5 fruit fly cellular contexts compared by ENCODE assay signal in the genomic region with DNA sequence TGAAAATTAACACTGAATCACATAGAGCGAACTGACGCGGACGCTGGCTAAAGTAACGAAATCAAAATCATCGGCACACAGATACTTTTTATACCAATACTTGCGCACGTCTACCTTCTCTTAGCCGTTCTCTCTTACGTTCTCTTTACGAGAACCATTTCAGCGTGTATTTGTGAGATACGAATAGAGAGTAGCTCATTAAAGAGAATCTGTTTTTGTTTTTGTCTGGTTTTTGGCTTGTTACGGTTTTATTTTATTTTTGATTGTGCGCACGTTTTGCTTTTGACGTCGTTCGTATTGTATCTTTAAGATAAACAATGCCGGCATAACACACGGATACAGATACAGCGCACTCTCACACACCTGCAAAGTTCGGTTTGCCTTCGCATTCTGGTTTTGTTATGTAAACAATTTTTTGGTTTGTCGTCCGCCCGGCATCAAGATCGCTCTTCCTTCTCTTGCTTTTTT.
TF ChIP-seq lines count a peak whose summit lies in the region.

No protein-coding gene starts in this region.

- TF ChIP-seq CTCF in whole organism, embryonic (GFP tag; optimal IDR thresholded peaks at IDR 0.05; lab: Kevin White, UChicago) = no peak

TF ChIP-seq in whole organism, adult, 20 proteins besides CTCF, POLR2A, EP300 and RAD21:
- TF ChIP-seq kay (GFP tag; lab: Kevin White, UChicago; ENCODE audit: borderline replicate concordance) (peak; percentile 92), tj (GFP tag; optimal IDR thresholded peaks at IDR 0.05; lab: Kevin White, UChicago) (peak; percentile 47), Mnt (GFP tag; optimal IDR thresholded peaks at IDR 0.05; lab: Kevin White, UChicago) (peak; percentile 71), CG33017 (tag; optimal IDR thresholded peaks at IDR 0.05; lab: Kevin White, UChicago) (no peak), cic (GFP tag; optimal IDR thresholded peaks at IDR 0.05; lab: Kevin White, UChicago) (peak; percentile 32), CG11617 (GFP tag; optimal IDR thresholded peaks at IDR 0.05; lab: Kevin White, UChicago) (no peak)
TF ChIP-seq in whole organism, adult: peak in this region for 4.

TF ChIP-seq in whole organism, embryonic, 481 proteins besides CTCF, POLR2A, EP300 and RAD21 (continues in another document):
- TF ChIP-seq zf30C (GFP tag; optimal IDR thresholded peaks at IDR 0.05; lab: Kevin White, UChicago) = no peak
- TF ChIP-seq CG4328 (GFP tag; optimal IDR thresholded peaks at IDR 0.05; lab: Kevin White, UChicago) = no peak
- 0 out of 2 replicates have a peak, but pooled peaks have one; percentile 35 for TF ChIP-seq hbn (GFP tag; IDR thresholded peaks at IDR 0.05; lab: Robert Waterston, UW; ENCODE audit: partially characterized antibody)
- TF ChIP-seq CG7786 (GFP tag; optimal IDR thresholded peaks at IDR 0.05; lab: Kevin White, UChicago) = no peak
- TF ChIP-seq bsh (GFP tag; optimal IDR thresholded peaks at IDR 0.05; lab: Kevin White, UChicago) = peak in 1 of 2 experiments; percentile 29
- no peak for TF ChIP-seq bab2 (GFP tag; optimal IDR thresholded peaks at IDR 0.05; lab: Kevin White, UChicago)
- TF ChIP-seq CG4404 (GFP tag; IDR thresholded peaks at IDR 0.05; lab: Robert Waterston, UW) = no peak
- peak; percentile 6 for TF ChIP-seq CG34376 (GFP tag; optimal IDR thresholded peaks at IDR 0.05; lab: Kevin White, UChicago)
- no peak for TF ChIP-seq CG12769 (tag; optimal IDR thresholded peaks at IDR 0.05; lab: Kevin White, UChicago)
- TF ChIP-seq CG11504 (tag; optimal IDR thresholded peaks at IDR 0.05; lab: Kevin White, UChicago) = peak; percentile 44
- TF ChIP-seq CG34224 (GFP tag; IDR thresholded peaks at IDR 0.05; lab: Robert Waterston, UW; ENCODE audit: partially characterized antibody) = peak; percentile 36; the same call in 2 of the 3 replicates
- peak; percentile 65 for TF ChIP-seq nom (GFP tag; optimal IDR thresholded peaks at IDR 0.05; lab: Kevin White, UChicago)
- no peak for TF ChIP-seq Tbp (GFP tag; optimal IDR thresholded peaks at IDR 0.05; lab: Kevin White, UChicago)
- TF ChIP-seq vvl (GFP tag; IDR thresholded peaks at IDR 0.05; lab: Robert Waterston, UW) = peak; percentile 30; the same call in 1 of the 2 replicates
- no peak for TF ChIP-seq CG12155 (GFP tag; optimal IDR thresholded peaks at IDR 0.05; lab: Kevin White, UChicago)
- no peak for TF ChIP-seq CG1647 (GFP tag; optimal IDR thresholded peaks at IDR 0.05; lab: Kevin White, UChicago)
- peak; percentile 55 for TF ChIP-seq kah (GFP tag; optimal IDR thresholded peaks at IDR 0.05; lab: Kevin White, UChicago)
- TF ChIP-seq Dll (GFP tag; IDR thresholded peaks at IDR 0.05; lab: Robert Waterston, UW; ENCODE audit: partially characterized antibody) = 0 out of 4 replicates have a peak, but pooled peaks have one; percentile 19

TF ChIP-seq in whole organism, prepupa, 60 proteins besides CTCF, POLR2A, EP300 and RAD21 (continues in another document):
- TF ChIP-seq CG6808 (GFP tag; optimal IDR thresholded peaks at IDR 0.05; lab: Kevin White, UChicago) (peak; percentile 34), CG10669 (GFP tag; optimal IDR thresholded peaks at IDR 0.05; lab: Kevin White, UChicago) (peak; percentile 21), CG8632 (GFP tag; optimal IDR thresholded peaks at IDR 0.05; lab: Kevin White, UChicago) (peak; percentile 13), vri (GFP tag; optimal IDR thresholded peaks at IDR 0.05; lab: Kevin White, UChicago) (peak; percentile 87), CG10631 (GFP tag; optimal IDR thresholded peaks at IDR 0.05; lab: Kevin White, UChicago) (no peak), Eip93F (GFP tag; optimal IDR thresholded peaks at IDR 0.05; lab: Kevin White, UChicago) (no peak), CG31627 (GFP tag; optimal IDR thresholded peaks at IDR 0.05; lab: Kevin White, UChicago) (no peak), Eip75B (GFP tag; optimal IDR thresholded peaks at IDR 0.05; lab: Kevin White, UChicago) (no peak), svp (GFP tag; lab: Kevin White, UChicago) (no peak), topi (GFP tag; optimal IDR thresholded peaks at IDR 0.05; lab: Kevin White, UChicago) (no peak), fd59A (GFP tag; optimal IDR thresholded peaks at IDR 0.05; lab: Kevin White, UChicago) (no peak), CG1621 (tag; optimal IDR thresholded peaks at IDR 0.05; lab: Kevin White, UChicago) (peak; percentile 5), CG6276 (GFP tag; optimal IDR thresholded peaks at IDR 0.05; lab: Kevin White, UChicago) (peak; percentile 58), Hr38 (GFP tag; optimal IDR thresholded peaks at IDR 0.05; lab: Kevin White, UChicago) (no peak), CG15336 (GFP tag; IDR thresholded peaks at IDR 0.05; lab: Robert Waterston, UW) (peak; percentile 57), CG3032 (tag; optimal IDR thresholded peaks at IDR 0.05; lab: Kevin White, UChicago) (no peak), Smox (GFP tag; optimal IDR thresholded peaks at IDR 0.05; lab: Kevin White, UChicago) (no peak), CG32006 (GFP tag; optimal IDR thresholded peaks at IDR 0.05; lab: Kevin White, UChicago) (no peak), CG34406 (GFP tag; optimal IDR thresholded peaks at IDR 0.05; lab: Kevin White, UChicago) (peak; percentile 23), Eip78C (GFP tag; lab: Kevin White, UChicago) (peak; percentile 24), ss (GFP tag; optimal IDR thresholded peaks at IDR 0.05; lab: Kevin White, UChicago) (peak; percentile 10 to 69), CG8119 (GFP tag; IDR thresholded peaks at IDR 0.05; lab: Robert Waterston, UW) (peak; percentile 56)

TF ChIP-seq in whole organism, pupa, 21 proteins besides CTCF, POLR2A, EP300 and RAD21:
- TF ChIP-seq CG12605 (GFP tag; IDR thresholded peaks at IDR 0.05; lab: Robert Waterston, UW) (peak; percentile 81), CG17806 (tag; optimal IDR thresholded peaks at IDR 0.05; lab: Kevin White, UChicago) (no peak), rn (GFP tag; IDR thresholded peaks at IDR 0.05; lab: Robert Waterston, UW) (no peak), CG9948 (tag; optimal IDR thresholded peaks at IDR 0.05; lab: Kevin White, UChicago) (no peak), CG32121 (GFP tag; IDR thresholded peaks at IDR 0.05; lab: Robert Waterston, UW) (0 out of 2 replicates have a peak, but pooled peaks have one; percentile 48), CG10348 (GFP tag; IDR thresholded peaks at IDR 0.05; lab: Robert Waterston, UW) (no peak), EcR (GFP tag; optimal IDR thresholded peaks at IDR 0.05; lab: Kevin White, UChicago) (peak; percentile 69), CG13204 (GFP tag; optimal IDR thresholded peaks at IDR 0.05; lab: Kevin White, UChicago) (peak; percentile 6), Ets98B (GFP tag; IDR thresholded peaks at IDR 0.05; lab: Robert Waterston, UW) (peak; percentile 54; the same call in 1 of the 2 replicates), CG14655 (GFP tag; optimal IDR thresholded peaks at IDR 0.05; lab: Kevin White, UChicago) (no peak), D1 (tag; optimal IDR thresholded peaks at IDR 0.05; lab: Kevin White, UChicago) (no peak), Snoo (tag; optimal IDR thresholded peaks at IDR 0.05; lab: Kevin White, UChicago) (peak; percentile 29), Pif1B (GFP tag; optimal IDR thresholded peaks at IDR 0.05; lab: Kevin White, UChicago) (no peak), CG34367 (tag; optimal IDR thresholded peaks at IDR 0.05; lab: Kevin White, UChicago) (peak; percentile 24), CG4496 (GFP tag; IDR thresholded peaks at IDR 0.05; lab: Robert Waterston, UW) (peak; percentile 21; the same call in 1 of the 3 replicates), fd96Ca (GFP tag; IDR thresholded peaks at IDR 0.05; lab: Robert Waterston, UW) (peak; percentile 52; the same call in 2 of the 3 replicates), CG8301 (tag; optimal IDR thresholded peaks at IDR 0.05; lab: Kevin White, UChicago) (no peak), CG8159 (tag; optimal IDR thresholded peaks at IDR 0.05; lab: Kevin White, UChicago) (peak; percentile 29), Pif1A (GFP tag; optimal IDR thresholded peaks at IDR 0.05; lab: Kevin White, UChicago) (no peak), CG15710 (tag; optimal IDR thresholded peaks at IDR 0.05; lab: Kevin White, UChicago) (peak; percentile 41), gl (tag; optimal IDR thresholded peaks at IDR 0.05; lab: Kevin White, UChicago) (peak; percentile 76)

TF ChIP-seq in whole organism, wandering third instar larva, 38 proteins besides CTCF, POLR2A, EP300 and RAD21 (continues in another document):
- TF ChIP-seq dsf (GFP tag; optimal IDR thresholded peaks at IDR 0.05; lab: Kevin White, UChicago; ENCODE audit: borderline replicate concordance) (no peak), dl (GFP tag; optimal IDR thresholded peaks at IDR 0.05; lab: Kevin White, UChicago; ENCODE audit: insufficient read depth in 1 of 2, partially characterized antibody in 2 of 2) (peak; percentile 31 to 67), h (GFP tag; optimal IDR thresholded peaks at IDR 0.05; lab: Kevin White, UChicago) (no peak), CG32264 (GFP tag; optimal IDR thresholded peaks at IDR 0.05; lab: Kevin White, UChicago) (peak; percentile 43), Hr78 (GFP tag; optimal IDR thresholded peaks at IDR 0.05; lab: Kevin White, UChicago) (no peak), Myc (optimal IDR thresholded peaks at IDR 0.05; lab: Kevin White, UChicago) (no peak), OdsH (GFP tag; optimal IDR thresholded peaks at IDR 0.05; lab: Kevin White, UChicago) (no peak), CrebA (GFP tag; optimal IDR thresholded peaks at IDR 0.05; lab: Kevin White, UChicago; ENCODE audit: borderline replicate concordance) (peak; percentile 91), Jra (GFP tag; optimal IDR thresholded peaks at IDR 0.05; lab: Kevin White, UChicago) (no peak), N (GFP tag; optimal IDR thresholded peaks at IDR 0.05; lab: Kevin White, UChicago) (no peak), pan (optimal IDR thresholded peaks at IDR 0.05; lab: Kevin White, UChicago) (no peak), Hr83 (GFP tag; optimal IDR thresholded peaks at IDR 0.05; lab: Kevin White, UChicago; ENCODE audit: poor library complexity, severe bottlenecking) (no peak), ey (GFP tag; optimal IDR thresholded peaks at IDR 0.05; lab: Kevin White, UChicago) (no peak), rgr (GFP tag; optimal IDR thresholded peaks at IDR 0.05; lab: Kevin White, UChicago) (no peak), usp (GFP tag; optimal IDR thresholded peaks at IDR 0.05; lab: Kevin White, UChicago) (no peak), HLH106 (tag; optimal IDR thresholded peaks at IDR 0.05; lab: Kevin White, UChicago) (no peak), Mio (GFP tag; optimal IDR thresholded peaks at IDR 0.05; lab: Kevin White, UChicago) (no peak), br (GFP tag; optimal IDR thresholded peaks at IDR 0.05; lab: Kevin White, UChicago) (no peak), sage (GFP tag; optimal IDR thresholded peaks at IDR 0.05; lab: Kevin White, UChicago) (peak; percentile 77), Hnf4 (GFP tag; optimal IDR thresholded peaks at IDR 0.05; lab: Kevin White, UChicago) (no peak), Dif (GFP tag; optimal IDR thresholded peaks at IDR 0.05; lab: Kevin White, UChicago; ENCODE audit: partially characterized antibody) (peak; percentile 49), Rel (GFP tag; optimal IDR thresholded peaks at IDR 0.05; lab: Kevin White, UChicago) (peak; percentile 4), Rel (tag; optimal IDR thresholded peaks at IDR 0.05; lab: Kevin White, UChicago) (peak; percentile 10), Abd-B (GFP tag; optimal IDR thresholded peaks at IDR 0.05; lab: Kevin White, UChicago) (no peak)
